Worm (Caenorhabditis elegans) whole organism, L3 larva: ENCODE data around the gene F40F8.4.
A peak's percentile ranks its signal among the peaks of the same experiment; 100 is the strongest.

ENCODE experiments used
- R02D3.7 ChIP-seq: fragments of 150-350 bp; optimal IDR thresholded peaks from 2 replicates; lab custom pipeline; 2014; ENCODE audit warnings: missing biosample characterization, missing genetic modification characterization
- ZK546.5 ChIP-seq: sonication (generic microtip); optimal IDR thresholded peaks from 2 replicates; lab custom pipeline; 2017; ENCODE audit warnings: missing biosample characterization, missing genetic modification characterization
- aly-2 ChIP-seq: fragments of 150-350 bp; optimal IDR thresholded peaks from 2 replicates; lab custom pipeline; 2014; ENCODE audit warnings: missing biosample characterization, missing genetic modification characterization
- ama-1 ChIP-seq: fragments of 150-350 bp; optimal IDR thresholded peaks from 2 replicates; lab custom pipeline; 2018
- ceh-16 ChIP-seq: sonication (generic microtip); optimal IDR thresholded peaks from 2 replicates; lab custom pipeline; 2017; ENCODE audit warnings: missing biosample characterization, missing genetic modification characterization
- ceh-28 ChIP-seq: fragments of 150-350 bp; optimal IDR thresholded peaks from 2 replicates; lab custom pipeline; 2014; ENCODE audit warnings: missing biosample characterization, missing genetic modification reagents, missing genetic modification characterization
- ceh-82 ChIP-seq: fragments of 150-350 bp; optimal IDR thresholded peaks from 2 replicates; lab custom pipeline; 2014; ENCODE audit warnings: missing biosample characterization, missing genetic modification characterization
- ceh-9 ChIP-seq: sonication (generic microtip); optimal IDR thresholded peaks from 2 replicates; lab custom pipeline; 2018; ENCODE audit warnings: missing biosample characterization, missing genetic modification characterization
- daf-12 ChIP-seq: fragments of 150-350 bp; optimal IDR thresholded peaks from 2 replicates; lab custom pipeline; 2014; ENCODE audit warnings: missing biosample characterization, missing genetic modification reagents, missing genetic modification characterization
- egl-27 ChIP-seq: sonication (generic microtip); optimal IDR thresholded peaks from 4 replicates; lab custom pipeline; 2017; ENCODE audit warnings: missing biosample characterization, missing genetic modification reagents, missing genetic modification characterization
- egl-5 ChIP-seq: fragments of 150-350 bp; optimal IDR thresholded peaks from 2 replicates; lab custom pipeline; 2017; ENCODE audit warnings: missing biosample characterization, missing genetic modification reagents, missing genetic modification characterization, inconsistent platforms
- elt-1 ChIP-seq: fragments of 150-350 bp; optimal IDR thresholded peaks from 2 replicates; lab custom pipeline; 2014; ENCODE audit warnings: missing biosample characterization, missing genetic modification characterization
- elt-2 ChIP-seq: sonication (generic microtip); optimal IDR thresholded peaks from 2 replicates; lab custom pipeline; 2016; ENCODE audit warnings: missing genetic modification reagents, mild to moderate bottlenecking, missing genetic modification characterization, missing compliant biosample characterization
- elt-3 ChIP-seq, 3 experiments: fragments of 150-350 bp in 1 of 3; sonication (generic microtip) in 2 of 3; optimal IDR thresholded peaks; 2 replicates in 2 of 3; 4 replicates in 1 of 3; lab custom pipeline; 2014 to 2017; ENCODE audit warnings: missing biosample characterization in 3 of 3, missing genetic modification characterization in 3 of 3
- eor-1 ChIP-seq, 2 experiments: fragments of 150-350 bp; optimal IDR thresholded peaks; 2 replicates each; lab custom pipeline; 2014 to 2018; ENCODE audit warnings: missing biosample characterization in 2 of 2, missing genetic modification characterization in 2 of 2
- fkh-10 ChIP-seq: sonication (generic microtip); optimal IDR thresholded peaks from 2 replicates; lab custom pipeline; 2017; ENCODE audit warnings: missing biosample characterization, missing genetic modification reagents, missing genetic modification characterization
- fkh-2 ChIP-seq: fragments of 150-350 bp; optimal IDR thresholded peaks from 2 replicates; lab custom pipeline; 2014; ENCODE audit warnings: missing biosample characterization, missing genetic modification reagents, missing genetic modification characterization
- fos-1 ChIP-seq: fragments of 150-350 bp; optimal IDR thresholded peaks from 2 replicates; lab custom pipeline; 2014; ENCODE audit warnings: missing biosample characterization, missing genetic modification characterization
- hmg-11 ChIP-seq: sonication (generic microtip); optimal IDR thresholded peaks from 2 replicates; lab custom pipeline; 2016; ENCODE audit warnings: missing genetic modification characterization, missing compliant biosample characterization
- jun-1 ChIP-seq: fragments of 150-350 bp; optimal IDR thresholded peaks from 2 replicates; lab custom pipeline; 2014; ENCODE audit warnings: missing biosample characterization, missing genetic modification reagents, missing genetic modification characterization
- lin-15B ChIP-seq: fragments of 150-350 bp; optimal IDR thresholded peaks from 2 replicates; lab custom pipeline; 2014; ENCODE audit warnings: missing biosample characterization, missing genetic modification characterization
- lin-39 ChIP-seq: fragments of 150-350 bp; optimal IDR thresholded peaks from 2 replicates; lab custom pipeline; 2018; ENCODE audit warnings: missing biosample characterization, missing genetic modification reagents, missing genetic modification characterization
- lsy-12 ChIP-seq: sonication (generic microtip); optimal IDR thresholded peaks from 2 replicates; lab custom pipeline; 2016; ENCODE audit warnings: mild to moderate bottlenecking, missing genetic modification characterization, missing compliant biosample characterization
- mdl-1 ChIP-seq: fragments of 150-350 bp; optimal IDR thresholded peaks from 2 replicates; lab custom pipeline; 2014; ENCODE audit warnings: missing biosample characterization, missing genetic modification characterization
- mml-1 ChIP-seq: fragments of 150-350 bp; sonication (generic microtip); optimal IDR thresholded peaks from 3 replicates; lab custom pipeline; 2014; ENCODE audit warnings: missing biosample characterization, missing genetic modification characterization
- nfya-1 ChIP-seq: sonication (generic microtip); optimal IDR thresholded peaks from 2 replicates; lab custom pipeline; 2017; ENCODE audit warnings: missing genetic modification characterization, mild to moderate bottlenecking, missing compliant biosample characterization, antibody characterized with exemption, moderate library complexity; ENCODE audit not compliant: insufficient read depth
- nhr-11 ChIP-seq: fragments of 150-350 bp; optimal IDR thresholded peaks from 2 replicates; lab custom pipeline; 2014; ENCODE audit warnings: missing biosample characterization, missing genetic modification characterization
- nhr-12 ChIP-seq: fragments of 150-350 bp; optimal IDR thresholded peaks from 2 replicates; lab custom pipeline; 2014; ENCODE audit warnings: missing biosample characterization, missing genetic modification characterization
- nhr-23 ChIP-seq: fragments of 150-350 bp; optimal IDR thresholded peaks from 2 replicates; lab custom pipeline; 2014; ENCODE audit warnings: missing biosample characterization, missing genetic modification reagents, missing genetic modification characterization
- nhr-237 ChIP-seq: fragments of 150-350 bp; optimal IDR thresholded peaks from 2 replicates; lab custom pipeline; 2014; ENCODE audit warnings: missing biosample characterization, missing genetic modification characterization
- nhr-25 ChIP-seq: sonication (generic microtip); optimal IDR thresholded peaks from 2 replicates; lab custom pipeline; 2017; ENCODE audit warnings: missing biosample characterization, missing genetic modification characterization
- nhr-28 ChIP-seq: fragments of 150-350 bp; optimal IDR thresholded peaks from 2 replicates; lab custom pipeline; 2014; ENCODE audit warnings: missing biosample characterization, missing genetic modification characterization
- nhr-43 ChIP-seq: sonication (generic microtip); optimal IDR thresholded peaks from 2 replicates; lab custom pipeline; 2016; ENCODE audit warnings: mild to moderate bottlenecking, missing genetic modification characterization, missing compliant biosample characterization; ENCODE audit not compliant: poor library complexity, severe bottlenecking
- nhr-67 ChIP-seq: fragments of 150-350 bp; optimal IDR thresholded peaks from 2 replicates; lab custom pipeline; 2014; ENCODE audit warnings: missing biosample characterization, missing genetic modification characterization
- nhr-76 ChIP-seq: fragments of 150-350 bp; sonication (generic microtip); optimal IDR thresholded peaks from 5 replicates; lab custom pipeline; 2014; ENCODE audit warnings: missing biosample characterization, missing genetic modification characterization
- nhr-77 ChIP-seq: fragments of 150-350 bp; optimal IDR thresholded peaks from 2 replicates; lab custom pipeline; 2014; ENCODE audit warnings: missing biosample characterization, missing genetic modification characterization
- pha-4 ChIP-seq: fragments of 150-350 bp; optimal IDR thresholded peaks from 2 replicates; lab custom pipeline; 2014; ENCODE audit warnings: missing biosample characterization, missing genetic modification reagents, missing genetic modification characterization
- pqm-1 ChIP-seq: fragments of 150-350 bp; optimal IDR thresholded peaks from 2 replicates; lab custom pipeline; 2017; ENCODE audit warnings: missing biosample characterization, missing genetic modification characterization, inconsistent platforms
- sea-2 ChIP-seq: fragments of 150-350 bp; sonication (generic microtip); optimal IDR thresholded peaks from 4 replicates; lab custom pipeline; 2014; ENCODE audit warnings: missing biosample characterization, missing genetic modification reagents, missing genetic modification characterization
- skn-1 ChIP-seq: fragments of 150-350 bp; optimal IDR thresholded peaks from 2 replicates; lab custom pipeline; 2014; ENCODE audit warnings: missing biosample characterization, missing genetic modification characterization
- snpc-4 ChIP-seq: fragments of 150-350 bp; optimal IDR thresholded peaks from 2 replicates; lab custom pipeline; 2014; ENCODE audit warnings: missing biosample characterization, missing genetic modification characterization
- tbx-2 ChIP-seq: sonication (generic microtip); optimal IDR thresholded peaks from 2 replicates; lab custom pipeline; 2016; ENCODE audit warnings: mild to moderate bottlenecking, missing genetic modification characterization, missing compliant biosample characterization
- unc-39 ChIP-seq: sonication (generic microtip); optimal IDR thresholded peaks from 4 replicates; lab custom pipeline; 2017; ENCODE audit warnings: missing biosample characterization, missing genetic modification characterization
- unc-62 ChIP-seq: fragments of 150-350 bp; sonication (generic microtip); optimal IDR thresholded peaks from 4 replicates; lab custom pipeline; 2014; ENCODE audit warnings: missing biosample characterization, missing genetic modification reagents, missing genetic modification characterization
- zag-1 ChIP-seq: fragments of 150-350 bp; optimal IDR thresholded peaks from 2 replicates; lab custom pipeline; 2014; ENCODE audit warnings: missing biosample characterization, missing genetic modification characterization
- ztf-11 ChIP-seq: fragments of 150-350 bp; optimal IDR thresholded peaks from 2 replicates; lab custom pipeline; 2014; ENCODE audit warnings: missing biosample characterization, missing genetic modification characterization
- ztf-4 ChIP-seq: fragments of 150-350 bp; optimal IDR thresholded peaks from 2 replicates; lab custom pipeline; 2014; ENCODE audit warnings: missing biosample characterization, missing genetic modification characterization

The F40F8.4 gene

DNA sequence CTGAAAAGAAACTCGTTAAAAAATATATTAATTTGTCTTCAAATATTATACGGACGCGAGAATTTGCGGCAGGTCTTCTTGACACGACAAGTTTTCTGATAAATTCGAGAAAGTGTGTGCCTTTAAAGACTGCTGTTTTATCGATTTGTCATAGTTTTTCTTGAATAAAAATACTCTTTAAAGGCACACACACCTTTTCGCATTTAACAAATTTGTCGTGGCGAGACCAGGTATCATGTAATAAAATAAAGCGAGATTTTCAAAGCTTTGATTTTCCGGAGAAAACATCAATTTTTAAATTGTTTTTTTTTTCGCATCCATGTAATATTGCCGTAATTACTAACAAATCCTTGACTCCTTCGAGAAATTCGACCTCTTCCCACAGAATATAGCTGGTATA is 38.9 kb downstream of the F40F8.4 start:
- TF ChIP-seq eor-1 (tag; optimal IDR thresholded peaks at IDR 0.05; lab: Kevin White, UChicago) (no peak), fkh-2 (tag; lab: Kevin White, UChicago) (no peak), pha-4 (tag; lab: Kevin White, UChicago) (no peak), jun-1 (tag; lab: Kevin White, UChicago) (no peak), hmg-11 (tag; lab: Kevin White, UChicago) (no peak), nhr-43 (tag; lab: Kevin White, UChicago) (no peak)

DNA sequence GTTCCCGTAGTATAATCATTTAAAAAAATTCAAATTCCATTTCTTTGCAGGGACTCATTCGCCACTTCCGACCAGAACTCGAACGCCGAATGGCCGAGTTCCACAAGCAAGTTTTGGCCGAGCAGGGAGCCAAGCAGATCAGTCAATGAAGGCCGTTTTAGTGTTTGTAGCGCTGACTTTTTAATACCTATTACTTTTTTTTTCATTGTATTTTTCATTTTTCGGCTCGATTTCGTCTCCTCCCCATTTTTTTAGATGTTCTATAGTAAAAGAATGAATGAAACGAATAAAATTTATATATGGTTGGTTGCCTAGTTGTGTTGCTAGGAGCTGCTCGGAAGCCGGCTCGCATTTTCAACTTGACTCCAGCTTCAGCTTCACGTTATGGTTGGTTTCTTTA is 40.2 kb downstream of the F40F8.4 start, which contains the start of gene C09H10.4:
Gene C09H10.4 (plus strand): TSS at position 301 of the 400 bp plus-strand sequence.
- TF ChIP-seq jun-1 (tag; lab: Kevin White, UChicago), result no peak
- no peak for TF ChIP-seq nhr-67 (tag; lab: Kevin White, UChicago)
- TF ChIP-seq snpc-4 (tag; lab: Kevin White, UChicago), result no peak
- TF ChIP-seq, all 47 proteins: peak for 0

DNA sequence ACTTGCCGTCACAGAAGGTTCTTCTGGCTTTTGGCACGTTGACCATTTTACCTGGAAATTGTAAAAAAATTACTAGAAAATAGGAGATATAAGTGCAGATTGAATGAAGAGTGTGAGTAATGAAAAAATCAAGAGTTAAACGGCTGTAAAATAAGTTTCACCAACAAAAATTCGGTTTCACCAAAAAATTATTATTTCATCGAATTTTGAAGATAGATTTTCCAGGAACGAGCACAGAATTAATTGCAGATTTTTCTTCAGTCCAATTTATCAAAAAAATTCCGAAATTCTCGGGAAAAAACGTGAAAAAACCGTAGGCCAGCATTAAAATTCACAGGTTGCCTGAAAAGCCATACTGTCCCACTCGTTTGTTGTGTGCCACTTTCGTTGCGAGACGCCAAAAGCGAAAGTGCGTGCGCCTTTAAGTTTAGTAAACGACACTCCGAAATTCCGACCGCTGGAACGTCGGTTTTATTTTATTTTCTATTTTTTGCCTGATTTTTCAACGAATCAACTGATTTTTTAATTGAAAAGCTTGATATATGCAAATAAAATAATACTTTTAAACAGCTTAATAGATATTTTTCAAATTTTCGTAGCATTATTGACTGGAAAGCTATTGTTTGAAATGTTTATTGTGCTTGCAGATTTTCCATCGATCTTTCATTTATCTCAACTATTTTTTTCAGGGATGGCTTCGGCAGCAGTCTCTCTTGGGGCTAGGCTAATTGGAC is 42.7 kb downstream of the F40F8.4 start, which contains the start of the genes rpl-36.A and nuo-1:
Gene rpl-36.A (minus strand): TSS at position 51 of the 734 bp plus-strand sequence.
Gene nuo-1 (plus strand): TSS at position 684 of the 734 bp plus-strand sequence.
- no peak for TF ChIP-seq ceh-16 (tag; lab: Kevin White, UChicago)
- no peak for TF ChIP-seq ceh-9 (tag; lab: Kevin White, UChicago)
- no peak for TF ChIP-seq nhr-77 (tag; lab: Kevin White, UChicago)
- TF ChIP-seq pha-4 (tag; lab: Kevin White, UChicago), result peak; percentile 96
- no peak for TF ChIP-seq aly-2
- TF ChIP-seq snpc-4 (tag; lab: Kevin White, UChicago), result peak; percentile 80
- peak; percentile 41 for TF ChIP-seq nhr-43 (tag; lab: Kevin White, UChicago)
- peak; percentile 92 for TF ChIP-seq nhr-23 (tag; lab: Kevin White, UChicago)
- TF ChIP-seq eor-1 (tag; optimal IDR thresholded peaks at IDR 0.05; lab: Kevin White, UChicago), result no peak
- TF ChIP-seq egl-27, result no peak
- no peak for TF ChIP-seq nhr-28 (tag; lab: Kevin White, UChicago)
- peak; percentile 21 for TF ChIP-seq nhr-76 (tag; lab: Kevin White, UChicago)
- peak; percentile 31 for TF ChIP-seq jun-1 (tag; lab: Kevin White, UChicago)
- TF ChIP-seq ZK546.5 (tag; lab: Kevin White, UChicago), result no peak
- no peak for TF ChIP-seq unc-39
- TF ChIP-seq elt-2 (tag; lab: Kevin White, UChicago), result peak; percentile 45
- peak; percentile 97 for TF ChIP-seq nfya-1 (tag; lab: Kevin White, UChicago)
- TF ChIP-seq ztf-11 (tag; lab: Kevin White, UChicago), result no peak
- TF ChIP-seq nhr-12 (tag; lab: Kevin White, UChicago), result no peak
- TF ChIP-seq fkh-10 (GFP tag; lab: Kevin White, UChicago), result peak; percentile 17
- peak; percentile 45 for TF ChIP-seq R02D3.7 (tag; lab: Kevin White, UChicago)
- no peak for TF ChIP-seq ztf-4 (tag; lab: Kevin White, UChicago)
- TF ChIP-seq tbx-2 (tag; lab: Kevin White, UChicago), result no peak
- peak; percentile 83 for TF ChIP-seq nhr-25 (tag; lab: Kevin White, UChicago)
- no peak for TF ChIP-seq nhr-11
- no peak for TF ChIP-seq fkh-2 (tag; lab: Kevin White, UChicago)
- no peak for TF ChIP-seq ceh-82 (tag; lab: Kevin White, UChicago)
- no peak for TF ChIP-seq elt-1
- peak; percentile 96 for TF ChIP-seq lin-39 (tag; lab: Kevin White, UChicago)
- TF ChIP-seq zag-1 (tag; lab: Kevin White, UChicago), result no peak
- TF ChIP-seq unc-62 (GFP tag; lab: Kevin White, UChicago), result no peak
- no peak for TF ChIP-seq nhr-237
- TF ChIP-seq mdl-1 (tag; lab: Kevin White, UChicago), result no peak
- TF ChIP-seq daf-12, result no peak
- TF ChIP-seq skn-1, result peak; percentile 83
- no peak for TF ChIP-seq elt-3 (tag; optimal IDR thresholded peaks at IDR 0.05; lab: Kevin White, UChicago)
- no peak for TF ChIP-seq mml-1 (tag; lab: Kevin White, UChicago)
- TF ChIP-seq pqm-1 (tag; lab: Kevin White, UChicago), result peak; percentile 33
- TF ChIP-seq fos-1 (tag; lab: Kevin White, UChicago), result no peak
- peak; percentile 96 for TF ChIP-seq egl-5
- TF ChIP-seq lin-15B (tag; lab: Kevin White, UChicago), result peak; percentile 92
- peak; percentile 79 for TF ChIP-seq hmg-11 (tag; lab: Kevin White, UChicago)
- no peak for TF ChIP-seq nhr-67 (tag; lab: Kevin White, UChicago)
- peak; percentile 41 for TF ChIP-seq lsy-12
- TF ChIP-seq ceh-28 (tag; lab: Kevin White, UChicago), result peak; percentile 41
- peak; percentile 47 for TF ChIP-seq ama-1 (lab: Kevin White, UChicago)
- TF ChIP-seq sea-2 (GFP tag; lab: Kevin White, UChicago), result no peak
